Fruit fly (Drosophila melanogaster) whole organism, pupa: ENCODE results near the gene CG13299.
A peak's percentile ranks its signal among the peaks of the same experiment; 100 is the strongest.

Experiments
- CG10348 ChIP-seq: fragments of 200-800 bp; sonication (Bioruptor generic); IDR thresholded peaks from 2 replicates; pipeline ENCODE4 v1.3.6; 2022; ENCODE audit warnings: missing biosample characterization, missing genetic modification characterization
- CG12605 ChIP-seq: fragments of 200-800 bp; sonication (Bioruptor generic); IDR thresholded peaks from 2 replicates; pipeline ENCODE4 v1.3.6; 2022; ENCODE audit warnings: missing biosample characterization, missing genetic modification characterization
- CG13204 ChIP-seq: fragments of 200-800 bp; sonication (Bioruptor generic); optimal IDR thresholded peaks from 2 replicates; lab custom pipeline; 2018; ENCODE audit warnings: missing biosample characterization, mild to moderate bottlenecking, missing genetic modification characterization, moderate library complexity
- CG14655 ChIP-seq: fragments of 200-800 bp; sonication (Bioruptor generic); optimal IDR thresholded peaks from 3 replicates; lab custom pipeline; 2017; ENCODE audit warnings: mild to moderate bottlenecking, missing biosample characterization, missing genetic modification reagents, missing genetic modification characterization
- CG15710 ChIP-seq: fragments of 200-800 bp; sonication (Bioruptor generic); optimal IDR thresholded peaks from 2 replicates; lab custom pipeline; 2018; ENCODE audit warnings: missing biosample characterization, mild to moderate bottlenecking, missing genetic modification characterization, moderate library complexity
- CG17806 ChIP-seq: fragments of 200-800 bp; sonication (Bioruptor generic); optimal IDR thresholded peaks from 2 replicates; lab custom pipeline; 2018; ENCODE audit warnings: missing biosample characterization, mild to moderate bottlenecking, missing genetic modification characterization, moderate library complexity
- CG32121 ChIP-seq: fragments of 200-800 bp; sonication (Bioruptor generic); IDR thresholded peaks from 2 replicates; pipeline ENCODE4 v1.3.6; 2022; ENCODE audit warnings: missing biosample characterization, missing genetic modification characterization
- CG34367 ChIP-seq: fragments of 200-800 bp; sonication (Bioruptor generic); optimal IDR thresholded peaks from 2 replicates; lab custom pipeline; 2018; ENCODE audit warnings: missing biosample characterization, mild to moderate bottlenecking, missing genetic modification characterization
- CG4496 ChIP-seq: fragments of 200-800 bp; sonication (Bioruptor generic); IDR thresholded peaks from 3 replicates; pipeline ENCODE4 v1.3.6; 2022; ENCODE audit warnings: missing biosample characterization, missing genetic modification characterization
- CG8159 ChIP-seq: fragments of 200-800 bp; sonication (Bioruptor generic); optimal IDR thresholded peaks from 3 replicates; lab custom pipeline; 2018; ENCODE audit warnings: missing biosample characterization, mild to moderate bottlenecking, missing genetic modification characterization, moderate library complexity
- CG8301 ChIP-seq: fragments of 200-800 bp; sonication (Bioruptor generic); optimal IDR thresholded peaks from 2 replicates; lab custom pipeline; 2018; ENCODE audit warnings: missing biosample characterization, mild to moderate bottlenecking, missing genetic modification characterization
- CG9948 ChIP-seq: fragments of 200-800 bp; sonication (Bioruptor generic); optimal IDR thresholded peaks from 2 replicates; lab custom pipeline; 2018; ENCODE audit warnings: missing biosample characterization, mild to moderate bottlenecking, missing genetic modification characterization, moderate library complexity
- D1 ChIP-seq: fragments of 200-800 bp; sonication (Bioruptor generic); optimal IDR thresholded peaks from 2 replicates; lab custom pipeline; 2018; ENCODE audit warnings: missing biosample characterization, mild to moderate bottlenecking, missing genetic modification characterization, moderate library complexity
- EcR ChIP-seq: fragments of 200-800 bp; sonication (Bioruptor generic); optimal IDR thresholded peaks from 3 replicates; lab custom pipeline; 2019; ENCODE audit warnings: missing biosample characterization, missing genetic modification characterization, mild to moderate bottlenecking, moderate library complexity, missing genetic modification reagents
- Ets98B ChIP-seq: fragments of 200-800 bp; sonication (Bioruptor generic); IDR thresholded peaks from 2 replicates; pipeline ENCODE4 v1.3.6; 2022; ENCODE audit warnings: missing biosample characterization, missing genetic modification characterization
- Pif1A ChIP-seq: fragments of 200-800 bp; sonication (Bioruptor generic); optimal IDR thresholded peaks from 3 replicates; lab custom pipeline; 2016; ENCODE audit warnings: missing biosample characterization, missing genetic modification characterization
- Pif1B ChIP-seq: fragments of 200-800 bp; sonication (Bioruptor generic); optimal IDR thresholded peaks from 3 replicates; lab custom pipeline; 2016; ENCODE audit warnings: missing biosample characterization, missing genetic modification characterization
- Snoo ChIP-seq: fragments of 200-800 bp; sonication (Bioruptor generic); optimal IDR thresholded peaks from 3 replicates; lab custom pipeline; 2017; ENCODE audit warnings: missing biosample characterization, mild to moderate bottlenecking, missing genetic modification characterization, inconsistent platforms
- fd96Ca ChIP-seq: fragments of 200-800 bp; sonication (Bioruptor generic); IDR thresholded peaks from 3 replicates; pipeline ENCODE4 v1.3.6; 2022; ENCODE audit warnings: missing biosample characterization, missing genetic modification characterization
- gl ChIP-seq: fragments of 200-800 bp; sonication (Bioruptor generic); optimal IDR thresholded peaks from 2 replicates; lab custom pipeline; 2018; ENCODE audit warnings: missing biosample characterization, mild to moderate bottlenecking, missing genetic modification characterization
- rn ChIP-seq: fragments of 200-800 bp; sonication (Bioruptor generic); IDR thresholded peaks from 2 replicates; pipeline ENCODE4 v1.3.6; 2022; ENCODE audit warnings: missing biosample characterization, missing genetic modification characterization

The CG13299 gene

DNA sequence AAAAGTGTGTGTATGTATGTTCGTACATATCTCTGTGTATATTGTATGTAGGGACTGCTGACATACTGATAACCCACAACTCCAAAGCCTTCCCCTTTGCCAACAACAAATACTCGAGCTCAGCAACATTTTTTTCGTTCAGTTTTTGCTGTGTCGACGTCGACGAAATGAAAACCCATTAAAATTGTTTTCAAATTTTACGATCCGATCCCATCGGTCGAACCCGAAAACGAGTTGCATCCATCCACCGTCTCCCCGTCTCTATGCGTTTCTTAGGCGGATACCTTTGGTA lies 15.4 kb downstream of the CG13299 start:
- TF ChIP-seq CG34367 = no peak
- TF ChIP-seq CG8159 (tag; lab: Kevin White, UChicago) = no peak
- no peak for TF ChIP-seq CG17806
- TF ChIP-seq Snoo (tag; lab: Kevin White, UChicago) = no peak
- no peak for TF ChIP-seq CG14655
- no peak for TF ChIP-seq CG10348 (GFP tag; lab: Robert Waterston, UW)
- no peak for TF ChIP-seq CG4496
- no peak for TF ChIP-seq EcR (GFP tag; lab: Kevin White, UChicago)
- no peak for TF ChIP-seq Pif1B (GFP tag; lab: Kevin White, UChicago)
- no peak for TF ChIP-seq CG32121 (GFP tag; lab: Robert Waterston, UW)
- TF ChIP-seq CG12605 (GFP tag; lab: Robert Waterston, UW) = no peak
- no peak for TF ChIP-seq gl (tag; lab: Kevin White, UChicago)
- TF ChIP-seq CG15710 (tag; lab: Kevin White, UChicago) = no peak
- TF ChIP-seq Ets98B (GFP tag; lab: Robert Waterston, UW) = no peak
- TF ChIP-seq D1 (tag; lab: Kevin White, UChicago) = no peak
- no peak for TF ChIP-seq Pif1A (GFP tag; lab: Kevin White, UChicago)
- no peak for TF ChIP-seq CG8301
- no peak for TF ChIP-seq rn (GFP tag; lab: Robert Waterston, UW)
- TF ChIP-seq, all 21 proteins: peak for 0

DNA sequence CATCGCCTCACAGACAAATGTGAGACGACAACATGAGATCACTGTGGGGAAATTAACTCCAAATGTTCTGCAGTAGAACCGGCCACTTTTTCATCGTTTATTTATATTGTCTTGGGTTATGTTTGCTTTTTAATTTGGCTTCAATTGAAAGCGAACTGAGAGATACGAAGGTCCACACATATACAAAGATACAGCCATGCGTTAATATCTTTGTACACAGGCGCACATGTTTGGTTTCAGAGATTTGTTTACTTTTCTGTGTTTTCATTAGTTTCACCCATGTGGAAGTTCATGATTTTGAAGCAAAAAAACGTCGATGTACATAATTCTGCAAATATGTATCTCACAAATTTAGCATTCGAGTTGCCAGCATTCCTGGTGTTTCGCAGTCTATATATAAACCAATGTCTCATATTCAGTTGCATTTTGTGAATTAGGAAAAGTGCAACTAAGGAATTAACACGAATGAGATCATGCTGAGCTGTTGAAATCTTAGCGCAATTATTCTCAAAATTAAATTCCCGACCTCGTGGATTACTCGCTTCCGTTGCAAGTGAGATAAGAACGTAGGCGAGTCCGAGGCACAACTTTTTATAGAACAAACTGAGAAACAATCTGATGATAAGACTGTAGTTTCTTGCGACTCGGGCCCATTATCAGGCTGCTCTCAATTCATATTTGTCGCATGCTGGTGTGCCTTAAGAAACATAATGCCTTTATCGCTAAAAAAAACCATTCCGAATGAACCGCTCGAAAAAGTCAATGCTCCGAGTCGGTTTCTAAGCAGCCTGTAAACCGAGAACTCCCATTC lies 16.0 kb downstream of the CG13299 start:
- TF ChIP-seq rn (GFP tag; lab: Robert Waterston, UW) = no peak
- no peak for TF ChIP-seq gl (tag; lab: Kevin White, UChicago)
- TF ChIP-seq Ets98B (GFP tag; lab: Robert Waterston, UW) = no peak
- peak; percentile 52 for TF ChIP-seq EcR (GFP tag; lab: Kevin White, UChicago)

DNA sequence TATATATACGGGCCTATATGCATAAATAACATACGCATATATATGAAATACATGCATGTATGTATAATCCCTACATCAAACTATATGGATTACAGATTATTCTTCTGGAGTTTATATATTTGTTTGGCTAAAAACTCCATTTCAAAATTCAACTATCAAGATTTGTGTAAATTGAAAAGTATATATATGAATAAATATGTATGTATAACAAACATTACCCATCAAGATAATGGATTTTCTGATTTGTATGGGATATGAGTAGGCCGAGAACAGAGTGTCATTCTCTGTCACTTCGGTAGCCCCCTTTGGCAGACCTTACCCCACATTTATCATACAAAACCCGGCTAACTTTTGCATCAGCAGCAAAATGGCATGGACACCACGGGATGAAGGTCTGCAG lies 32.0 kb downstream of the CG13299 start, which contains the start of gene CG8219:
TSS of gene CG8219 (plus strand) at position 301 of the 400 bp plus-strand sequence.
- TF ChIP-seq D1 (tag; lab: Kevin White, UChicago) = no peak
- no peak for TF ChIP-seq CG9948 (tag; lab: Kevin White, UChicago)
- no peak for TF ChIP-seq CG8159 (tag; lab: Kevin White, UChicago)
- TF ChIP-seq EcR (GFP tag; lab: Kevin White, UChicago) = no peak
- TF ChIP-seq CG13204 = no peak
- no peak for TF ChIP-seq fd96Ca (GFP tag; lab: Robert Waterston, UW)
- no peak for TF ChIP-seq CG17806
- TF ChIP-seq gl (tag; lab: Kevin White, UChicago) = no peak
- no peak for TF ChIP-seq CG10348 (GFP tag; lab: Robert Waterston, UW)
- no peak for TF ChIP-seq Snoo (tag; lab: Kevin White, UChicago)
- TF ChIP-seq CG8301 = no peak
- TF ChIP-seq Pif1B (GFP tag; lab: Kevin White, UChicago) = no peak
- TF ChIP-seq, all 21 proteins: peak for 0

DNA sequence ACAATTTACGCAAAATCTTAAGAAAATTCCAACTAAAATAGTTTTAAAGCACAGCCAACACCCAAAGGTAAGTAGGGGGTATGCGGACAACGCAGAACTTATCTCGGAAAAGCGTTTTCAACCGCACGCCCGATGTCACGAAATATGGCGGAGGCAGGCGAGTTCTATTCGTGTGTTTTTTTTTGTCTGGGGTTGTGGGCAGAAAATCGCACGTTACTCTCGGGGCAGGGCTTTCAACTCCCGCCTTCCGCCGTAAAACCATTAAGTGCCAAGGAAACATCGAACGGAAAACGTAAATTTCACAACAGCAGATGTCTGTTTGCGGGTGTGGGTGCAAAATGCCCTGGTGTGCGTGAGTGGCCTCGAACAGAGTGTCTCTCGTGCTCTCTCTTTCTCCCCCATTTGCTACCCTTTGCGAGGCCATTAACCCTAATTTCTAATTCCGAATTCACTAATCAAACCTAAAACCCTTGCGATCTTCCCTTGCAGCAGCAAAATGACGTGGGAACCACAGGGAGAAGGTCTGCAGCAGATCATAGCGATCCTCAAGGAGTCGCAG lies 38.5 kb downstream of the CG13299 start:
- TF ChIP-seq D1 (tag; lab: Kevin White, UChicago) = no peak
- peak; percentile 96 for TF ChIP-seq EcR (GFP tag; lab: Kevin White, UChicago)
- TF ChIP-seq CG4496 = 0 out of 3 replicates have a peak, but pooled peaks have one; percentile 4

DNA sequence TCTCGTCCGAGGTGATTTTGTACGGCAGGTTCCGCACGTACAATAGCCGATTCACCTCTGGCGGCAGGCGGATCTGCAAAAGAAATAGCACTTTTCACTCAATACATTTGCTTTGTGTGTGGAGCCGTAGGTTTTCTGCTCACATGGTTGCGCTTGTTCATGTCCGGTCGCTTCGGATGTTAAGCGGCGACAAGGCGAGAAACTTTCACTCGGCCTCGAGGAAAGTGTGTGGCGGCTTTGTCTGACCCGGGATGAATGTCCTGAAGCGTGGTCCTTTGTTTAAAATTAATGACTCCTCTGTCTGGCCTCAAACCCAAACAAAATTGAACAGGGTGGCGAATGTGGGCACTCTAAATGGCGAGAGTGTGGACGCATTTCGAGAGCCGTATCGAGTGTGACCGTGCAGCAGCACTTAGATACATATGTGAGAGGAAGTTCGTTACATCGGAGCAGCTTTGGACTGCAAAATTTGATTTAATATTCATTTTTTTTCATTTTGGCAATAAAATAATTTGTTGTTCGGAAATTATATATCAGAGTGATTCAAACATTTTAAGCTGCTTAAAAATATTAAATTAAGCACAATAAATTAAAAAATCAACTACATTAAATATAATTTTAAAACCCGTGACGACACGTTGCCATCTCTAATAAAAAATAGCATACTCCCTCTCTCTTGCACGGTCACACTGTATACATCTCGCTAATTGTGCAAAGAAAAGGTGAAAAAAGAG lies 39.2 kb downstream of the CG13299 start, which contains the start of the genes Sf3b6 and Tnpo:
TSS of gene Sf3b6 (minus strand) at position 358 of the 734 bp plus-strand sequence.
TSS of gene Tnpo (plus strand) at position 659 of the 734 bp plus-strand sequence.
- no peak; the same call in none of the 2 replicates for TF ChIP-seq Ets98B (GFP tag; lab: Robert Waterston, UW)
- TF ChIP-seq Pif1B (GFP tag; lab: Kevin White, UChicago) = no peak
- peak; percentile 73 for TF ChIP-seq CG9948 (tag; lab: Kevin White, UChicago)
- TF ChIP-seq D1 (tag; lab: Kevin White, UChicago) = no peak
- peak; percentile 64 for TF ChIP-seq rn (GFP tag; lab: Robert Waterston, UW)
- 0 out of 2 replicates have a peak, but pooled peaks have one; percentile 19 for TF ChIP-seq CG10348 (GFP tag; lab: Robert Waterston, UW)
- TF ChIP-seq CG14655 = no peak
- TF ChIP-seq CG13204 = no peak
- peak; percentile 52 for TF ChIP-seq CG17806
- peak; percentile 81 for TF ChIP-seq EcR (GFP tag; lab: Kevin White, UChicago)
- peak; percentile 54; the same call in 2 of the 3 replicates for TF ChIP-seq fd96Ca (GFP tag; lab: Robert Waterston, UW)
- no peak for TF ChIP-seq Pif1A (GFP tag; lab: Kevin White, UChicago)
- peak; percentile 60; the same call in 2 of the 3 replicates for TF ChIP-seq CG4496
- peak; percentile 83 for TF ChIP-seq CG15710 (tag; lab: Kevin White, UChicago)
- TF ChIP-seq CG12605 (GFP tag; lab: Robert Waterston, UW) = no peak
- peak; percentile 76 for TF ChIP-seq Snoo (tag; lab: Kevin White, UChicago)
- no peak for TF ChIP-seq CG8159 (tag; lab: Kevin White, UChicago)
- no peak for TF ChIP-seq CG8301
- no peak for TF ChIP-seq gl (tag; lab: Kevin White, UChicago)
- TF ChIP-seq CG34367 = peak; percentile 57
- TF ChIP-seq CG32121 (GFP tag; lab: Robert Waterston, UW) = peak; percentile 58; the same call in 1 of the 2 replicates
